Fruit fly (Drosophila melanogaster) Kc167 (cell line): ENCODE results near the gene CG10663.

Source experiments
- Myc ChIP-seq: fragments of >200 bp; optimal IDR thresholded peaks from 2 replicates; lab custom pipeline; 2017; ENCODE audit warnings: missing external identifiers
- Sin3A ChIP-seq: fragments of >200 bp; optimal IDR thresholded peaks from 2 replicates; lab custom pipeline; 2018; ENCODE audit warnings: missing external identifiers
- h ChIP-seq: fragments of >200 bp; optimal IDR thresholded peaks from 3 replicates; lab custom pipeline; 2018; ENCODE audit warnings: missing external identifiers
- insv ChIP-seq: fragments of >200 bp; optimal IDR thresholded peaks from 3 replicates; lab custom pipeline; 2018; ENCODE audit warnings: missing external identifiers
- psq ChIP-seq: fragments of >200 bp; optimal IDR thresholded peaks from 2 replicates; lab custom pipeline; 2017; ENCODE audit warnings: missing external identifiers
- ttk ChIP-seq: sonication (Bioruptor generic); optimal IDR thresholded peaks from 2 replicates; lab custom pipeline; 2017; ENCODE audit warnings: missing external identifiers

DNA sequence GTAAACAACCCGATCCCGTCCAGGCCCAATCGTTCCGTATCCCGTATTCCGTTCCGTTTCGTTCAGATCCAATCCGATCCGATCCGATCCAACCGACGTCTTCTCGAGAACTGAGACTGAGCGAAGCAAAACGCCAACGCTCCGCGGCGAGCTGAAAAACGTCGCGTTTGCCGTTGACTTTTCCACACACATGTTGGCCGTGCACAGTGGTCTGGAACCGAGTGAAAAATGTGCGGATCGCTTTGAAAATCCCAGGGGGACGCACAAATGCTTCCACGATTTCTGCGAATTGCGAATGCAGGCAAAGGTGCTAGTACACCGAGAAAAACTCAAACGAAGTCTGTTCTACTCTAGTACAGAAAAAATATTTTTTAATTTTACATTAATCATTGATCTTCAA is at the start of gene CG10663:
- no peak for TF ChIP-seq ttk (lab: Kevin White, UChicago)
- no peak for TF ChIP-seq insv (lab: Kevin White, UChicago)
- no peak for TF ChIP-seq Sin3A (lab: Kevin White, UChicago)
- no peak for TF ChIP-seq h (lab: Kevin White, UChicago)
- no peak for TF ChIP-seq Myc (lab: Kevin White, UChicago)
- no peak for TF ChIP-seq psq (lab: Kevin White, UChicago)
